Worm (Caenorhabditis elegans) whole organism, L4 larva: ENCODE results near the gene spsb-2.

ENCODE experiments used
- fos-1 ChIP-seq: fragments of 150-350 bp; optimal IDR thresholded peaks from 2 replicates; lab custom pipeline; 2014; ENCODE audit warnings: missing biosample characterization, missing genetic modification characterization
- lin-13 ChIP-seq: fragments of 150-350 bp; optimal IDR thresholded peaks from 2 replicates; lab custom pipeline; 2014; ENCODE audit warnings: missing biosample characterization, missing genetic modification reagents, missing genetic modification characterization
- lin-39 ChIP-seq: fragments of 150-350 bp; optimal IDR thresholded peaks from 2 replicates; lab custom pipeline; 2014; ENCODE audit warnings: missing biosample characterization, missing genetic modification reagents, missing genetic modification characterization

- TF ChIP-seq lin-39, result no peak
- peak; percentile 76 for TF ChIP-seq lin-13
- TF ChIP-seq fos-1 (tag; lab: Kevin White, UChicago), result no peak
These were observed 2.6 kb downstream of the spsb-2 start, which contains the start of gene Y46E12BL.2 for ce11 chrII:15232705-15233104.
